Worm (Caenorhabditis elegans) whole organism, L1 larva: ENCODE data around the gene ZK856.4.

ENCODE experiments used
- egl-27 ChIP-seq, 2 experiments: fragments of 150-350 bp in 1 of 2; sonication (generic microtip); optimal IDR thresholded peaks; 3 replicates each; lab custom pipeline; 2017 to 2018; ENCODE audit warnings: missing biosample characterization in 2 of 2, missing genetic modification characterization in 2 of 2, missing genetic modification reagents in 2 of 2
- sox-4 ChIP-seq: sonication (generic microtip); optimal IDR thresholded peaks from 2 replicates; lab custom pipeline; 2016; ENCODE audit warnings: missing genetic modification characterization, missing compliant biosample characterization

DNA sequence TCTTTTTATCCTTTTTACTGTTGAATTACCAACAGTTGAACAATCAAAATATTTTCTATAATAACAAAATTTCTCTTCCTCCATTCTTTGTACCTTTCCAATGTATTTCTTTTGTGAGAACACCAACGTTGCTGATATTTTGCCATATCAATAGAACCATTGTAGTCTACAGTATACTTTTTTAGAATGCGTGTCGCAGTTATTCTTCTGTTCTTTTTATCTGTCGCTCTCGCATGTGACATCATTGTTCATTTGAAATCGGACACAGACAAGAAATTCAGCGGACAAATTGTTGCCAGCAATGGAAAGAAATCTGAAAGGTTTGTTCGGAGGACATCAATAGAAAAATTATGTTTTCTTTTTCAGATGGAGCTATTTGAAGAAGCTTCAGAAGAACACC, 18.8 kb downstream of the ZK856.4 start, which contains the start of gene ZK856.7:
- no peak for TF ChIP-seq sox-4 (tag; lab: Kevin White, UChicago)
- no peak for TF ChIP-seq egl-27 (tag; optimal IDR thresholded peaks at IDR 0.05; lab: Kevin White, UChicago)
